Fruit fly (Drosophila melanogaster): Measurements from ENCODE around the gene stai.
A peak's percentile ranks its signal among the peaks of the same experiment; 100 is the strongest.

The stai gene

DNA sequence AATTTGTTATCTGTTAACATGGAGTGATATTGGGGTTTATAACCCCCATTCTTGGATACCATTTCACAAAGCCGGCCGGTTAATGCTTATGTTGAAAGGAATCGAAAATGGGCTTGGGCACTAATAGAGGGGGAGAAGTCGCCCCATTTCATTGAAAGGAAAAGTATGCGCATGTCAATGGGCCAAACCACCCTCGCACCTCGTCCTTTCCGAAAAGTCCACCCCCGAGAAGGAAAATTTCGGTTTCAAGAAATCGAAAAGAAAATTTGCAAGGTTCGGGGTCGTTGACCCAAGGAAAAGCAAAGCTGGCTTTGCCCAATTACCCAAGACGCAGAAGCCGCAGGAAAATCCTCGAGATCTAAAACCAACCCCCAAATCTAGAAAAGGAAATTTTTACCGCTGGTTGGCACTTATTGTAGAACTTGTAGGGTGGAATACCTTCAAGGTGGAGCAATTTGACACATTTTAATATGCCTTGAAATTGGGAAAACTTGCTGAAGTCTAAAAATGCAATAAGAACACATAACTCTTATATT, 23.3 kb upstream of the stai start:
- TF ChIP-seq prd (optimal IDR thresholded peaks at IDR 0.05), result no peak
- no peak for TF ChIP-seq prd (GFP tag; IDR thresholded peaks at IDR 0.05)
- no peak for TF ChIP-seq danr (GFP tag; IDR thresholded peaks at IDR 0.05)
- no peak for TF ChIP-seq wek (GFP tag; optimal IDR thresholded peaks at IDR 0.05)
- TF ChIP-seq cwo (GFP tag; optimal IDR thresholded peaks at IDR 0.05), result no peak
- no peak for TF ChIP-seq CG11696 (GFP tag; IDR thresholded peaks at IDR 0.05)
- TF ChIP-seq Side (GFP tag; optimal IDR thresholded peaks at IDR 0.05), result no peak
- no peak for TF ChIP-seq Mad (GFP tag; optimal IDR thresholded peaks at IDR 0.05)
- no peak for TF ChIP-seq CG5953 (GFP tag; IDR thresholded peaks at IDR 0.05)
- TF ChIP-seq CG2875 (GFP tag; optimal IDR thresholded peaks at IDR 0.05), result no peak
- TF ChIP-seq CG10274 (GFP tag; optimal IDR thresholded peaks at IDR 0.05), result no peak
- no peak for TF ChIP-seq Nf-YC (tag; optimal IDR thresholded peaks at IDR 0.05)
- no peak for TF ChIP-seq CG11695 (GFP tag; IDR thresholded peaks at IDR 0.05)
- peak; percentile 65; the same call in 1 of the 2 replicates for TF ChIP-seq seq (GFP tag; IDR thresholded peaks at IDR 0.05)
- TF ChIP-seq CG5180 (GFP tag; optimal IDR thresholded peaks at IDR 0.05), result no peak
- no peak for TF ChIP-seq CrebB (tag; optimal IDR thresholded peaks at IDR 0.05)
- no peak for TF ChIP-seq CG17802 (tag; optimal IDR thresholded peaks at IDR 0.05)
- no peak for TF ChIP-seq pum (GFP tag; optimal IDR thresholded peaks at IDR 0.05)
- TF ChIP-seq amos (GFP tag; IDR thresholded peaks at IDR 0.05; ENCODE audit: partially characterized antibody), result no peak
- peak; percentile 10; the same call in 1 of the 2 replicates for TF ChIP-seq CG6689 (GFP tag; IDR thresholded peaks at IDR 0.05)
- no peak for TF ChIP-seq Spps (tag; optimal IDR thresholded peaks at IDR 0.05)
- TF ChIP-seq mld (GFP tag; IDR thresholded peaks at IDR 0.05; ENCODE audit: partially characterized antibody), result no peak
- TF ChIP-seq nmo (GFP tag; optimal IDR thresholded peaks at IDR 0.05), result no peak
- peak; percentile 93 for TF ChIP-seq pros (GFP tag; optimal IDR thresholded peaks at IDR 0.05)
- TF ChIP-seq Ets97D (GFP tag; optimal IDR thresholded peaks at IDR 0.05), result no peak
- TF ChIP-seq HLH3B (GFP tag; IDR thresholded peaks at IDR 0.05), result no peak
- no peak for TF ChIP-seq CG8281 (tag; optimal IDR thresholded peaks at IDR 0.05)
- TF ChIP-seq CG13894 (tag; optimal IDR thresholded peaks at IDR 0.05), result peak; percentile 99
- TF ChIP-seq Tbp (GFP tag; optimal IDR thresholded peaks at IDR 0.05), result no peak
- peak; percentile 68 for TF ChIP-seq ewg (GFP tag; optimal IDR thresholded peaks at IDR 0.05)
- TF ChIP-seq hkb (optimal IDR thresholded peaks at IDR 0.05), result no peak
- no peak for TF ChIP-seq hkb (GFP tag; IDR thresholded peaks at IDR 0.05)
- no peak for TF ChIP-seq dati (GFP tag; IDR thresholded peaks at IDR 0.05)
- TF ChIP-seq CG16863 (GFP tag; optimal IDR thresholded peaks at IDR 0.05), result no peak
- TF ChIP-seq crol (GFP tag; IDR thresholded peaks at IDR 0.05), result peak; percentile 27; the same call in 1 of the 2 replicates
- TF ChIP-seq dm (GFP tag; optimal IDR thresholded peaks at IDR 0.05), result no peak
- no peak for TF ChIP-seq CG4854 (GFP tag; optimal IDR thresholded peaks at IDR 0.05)
- no peak for TF ChIP-seq CG43689 (GFP tag; IDR thresholded peaks at IDR 0.05)
- TF ChIP-seq Nf-YB (GFP tag; optimal IDR thresholded peaks at IDR 0.05), result no peak
- TF ChIP-seq CG8924 (tag; optimal IDR thresholded peaks at IDR 0.05), result no peak
- TF ChIP-seq corto (GFP tag; optimal IDR thresholded peaks at IDR 0.05), result no peak
- TF ChIP-seq hbn (GFP tag; IDR thresholded peaks at IDR 0.05; ENCODE audit: partially characterized antibody), result no peak
- no peak for TF ChIP-seq az2 (GFP tag; optimal IDR thresholded peaks at IDR 0.05)
- no peak for TF ChIP-seq tio (GFP tag; optimal IDR thresholded peaks at IDR 0.05)
- TF ChIP-seq ATbp (GFP tag; optimal IDR thresholded peaks at IDR 0.05), result no peak
- TF ChIP-seq toy (GFP tag; IDR thresholded peaks at IDR 0.05), result no peak
- TF ChIP-seq NC2β (GFP tag; optimal IDR thresholded peaks at IDR 0.05), result no peak
- TF ChIP-seq slp2 (GFP tag; optimal IDR thresholded peaks at IDR 0.05), result no peak
- TF ChIP-seq crc (GFP tag; optimal IDR thresholded peaks at IDR 0.05), result no peak
- TF ChIP-seq bbx (GFP tag; IDR thresholded peaks at IDR 0.05; ENCODE audit: partially characterized antibody), result no peak
- TF ChIP-seq CG1832 (GFP tag; optimal IDR thresholded peaks at IDR 0.05), result no peak
- no peak for TF ChIP-seq tx (GFP tag; optimal IDR thresholded peaks at IDR 0.05)

Measured in whole organism, embryonic.